Worm (Caenorhabditis elegans): ENCODE measurements around the gene dhs-12.

Gene dhs-12

ce11 chrIV:10111441-10111840 is 30.8 kb upstream of the dhs-12 start, which contains the start of gene spch-1:
Gene spch-1, minus strand, starts transcription at chrIV:10111541.
- TF ChIP-seq ces-1 (GFP tag; optimal IDR thresholded peaks at IDR 0.05) (no peak), mab-5 (tag; optimal IDR thresholded peaks at IDR 0.05) (no peak), ceh-43 (GFP tag; optimal IDR thresholded peaks at IDR 0.05) (no peak), mep-1 (tag; optimal IDR thresholded peaks at IDR 0.05) (no peak), tbx-8 (GFP tag; optimal IDR thresholded peaks at IDR 0.05) (no peak), nhr-237 (tag; optimal IDR thresholded peaks at IDR 0.05) (no peak), hlh-1 (tag; optimal IDR thresholded peaks at IDR 0.05) (no peak), M03D4.4 (tag; optimal IDR thresholded peaks at IDR 0.05) (no peak), lsy-2 (tag; optimal IDR thresholded peaks at IDR 0.05) (no peak), sem-2 (GFP tag; optimal IDR thresholded peaks at IDR 0.05) (no peak)

- TF ChIP-seq snpc-4 (tag; optimal IDR thresholded peaks at IDR 0.05) (no peak), nhr-28 (tag; optimal IDR thresholded peaks at IDR 0.05) (no peak), unc-62 (GFP tag; optimal IDR thresholded peaks at IDR 0.05) (no peak), ceh-43 (GFP tag; optimal IDR thresholded peaks at IDR 0.05) (no peak), bed-3 (GFP tag; optimal IDR thresholded peaks at IDR 0.05) (no peak), lsy-2 (tag; optimal IDR thresholded peaks at IDR 0.05) (no peak), M03D4.4 (tag; optimal IDR thresholded peaks at IDR 0.05) (no peak), hlh-1 (tag; optimal IDR thresholded peaks at IDR 0.05) (no peak), pha-4 (tag; optimal IDR thresholded peaks at IDR 0.05) (no peak)
Observed at ce11 chrIV:10112570-10112969, 29.7 kb upstream of the dhs-12 start, which contains the start of gene nsph-3.2. Gene nsph-3.2, plus strand, starts transcription at chrIV:10112870.

ce11 chrIV:10115142-10115541 is 27.1 kb upstream of the dhs-12 start, which contains the start of gene C04G2.10:
Gene C04G2.10, plus strand, starts transcription at chrIV:10115442.
- TF ChIP-seq elt-1 (tag; optimal IDR thresholded peaks at IDR 0.05; ENCODE audit: borderline replicate concordance, insufficient read depth) (no peak), hlh-1 (tag; optimal IDR thresholded peaks at IDR 0.05) (no peak), ztf-11 (tag; optimal IDR thresholded peaks at IDR 0.05) (no peak), pha-4 (tag; optimal IDR thresholded peaks at IDR 0.05) (no peak), elt-3 (tag; optimal IDR thresholded peaks at IDR 0.05) (no peak), unc-39 (tag; optimal IDR thresholded peaks at IDR 0.05) (no peak), snpc-4 (tag; optimal IDR thresholded peaks at IDR 0.05) (no peak), lin-13 (tag; optimal IDR thresholded peaks at IDR 0.05) (no peak), cnd-1 (tag; optimal IDR thresholded peaks at IDR 0.05) (no peak)

ce11 chrIV:10116765-10117164 is 25.5 kb upstream of the dhs-12 start:
- no peak for TF ChIP-seq lsy-2 (tag; optimal IDR thresholded peaks at IDR 0.05)
- no peak for TF ChIP-seq hlh-1 (tag; optimal IDR thresholded peaks at IDR 0.05)
- no peak for TF ChIP-seq elt-3 (tag; optimal IDR thresholded peaks at IDR 0.05)
- TF ChIP-seq nhr-12 (tag; optimal IDR thresholded peaks at IDR 0.05) = no peak
- TF ChIP-seq ceh-83 (GFP tag; optimal IDR thresholded peaks at IDR 0.05) = no peak
- no peak for TF ChIP-seq mab-5 (tag; optimal IDR thresholded peaks at IDR 0.05)
- no peak for TF ChIP-seq sem-2 (GFP tag; optimal IDR thresholded peaks at IDR 0.05)
- TF ChIP-seq elt-1 (tag; optimal IDR thresholded peaks at IDR 0.05; ENCODE audit: borderline replicate concordance, insufficient read depth) = no peak
- TF ChIP-seq mep-1 (tag; optimal IDR thresholded peaks at IDR 0.05) = no peak
- TF ChIP-seq nhr-76 (tag; optimal IDR thresholded peaks at IDR 0.05) = no peak
- no peak for TF ChIP-seq ham-2 (GFP tag; optimal IDR thresholded peaks at IDR 0.05)
- no peak for TF ChIP-seq unc-39 (tag; optimal IDR thresholded peaks at IDR 0.05)
- no peak for TF ChIP-seq bed-3 (GFP tag; optimal IDR thresholded peaks at IDR 0.05)
- TF ChIP-seq ceh-43 (GFP tag; optimal IDR thresholded peaks at IDR 0.05) = no peak
- TF ChIP-seq zip-8 (tag; optimal IDR thresholded peaks at IDR 0.05) = no peak
- no peak for TF ChIP-seq drap-1 (GFP tag; optimal IDR thresholded peaks at IDR 0.05)

ce11 chrIV:10122205-10122604 is 20.1 kb upstream of the dhs-12 start, which contains the start of gene irld-21:
Gene irld-21, minus strand, starts transcription at chrIV:10122305.
- TF ChIP-seq flh-1 (GFP tag; optimal IDR thresholded peaks at IDR 0.05) = no peak
- no peak for TF ChIP-seq unc-39 (tag; optimal IDR thresholded peaks at IDR 0.05)
- TF ChIP-seq nhr-28 (tag; optimal IDR thresholded peaks at IDR 0.05) = no peak
- TF ChIP-seq drap-1 (GFP tag; optimal IDR thresholded peaks at IDR 0.05) = no peak
- no peak for TF ChIP-seq nhr-12 (tag; optimal IDR thresholded peaks at IDR 0.05)
- TF ChIP-seq zip-8 (tag; optimal IDR thresholded peaks at IDR 0.05) = no peak
- TF ChIP-seq lsy-2 (tag; optimal IDR thresholded peaks at IDR 0.05) = no peak
- TF ChIP-seq ces-1 (GFP tag; optimal IDR thresholded peaks at IDR 0.05) = no peak
- TF ChIP-seq mep-1 (tag; optimal IDR thresholded peaks at IDR 0.05) = no peak
- no peak for TF ChIP-seq pha-4 (tag; optimal IDR thresholded peaks at IDR 0.05)
- TF ChIP-seq ceh-39 (tag; optimal IDR thresholded peaks at IDR 0.05) = no peak

- TF ChIP-seq ceh-83 (GFP tag; optimal IDR thresholded peaks at IDR 0.05) (no peak), lin-13 (tag; optimal IDR thresholded peaks at IDR 0.05) (no peak), ceh-43 (GFP tag; optimal IDR thresholded peaks at IDR 0.05) (no peak), bed-3 (GFP tag; optimal IDR thresholded peaks at IDR 0.05) (no peak), ces-1 (GFP tag; optimal IDR thresholded peaks at IDR 0.05) (no peak), ceh-39 (tag; optimal IDR thresholded peaks at IDR 0.05) (no peak), lsy-2 (tag; optimal IDR thresholded peaks at IDR 0.05) (no peak), snpc-4 (tag; optimal IDR thresholded peaks at IDR 0.05) (no peak), drap-1 (GFP tag; optimal IDR thresholded peaks at IDR 0.05) (no peak), zip-8 (tag; optimal IDR thresholded peaks at IDR 0.05) (no peak), unc-62 (GFP tag; optimal IDR thresholded peaks at IDR 0.05) (no peak), sem-2 (GFP tag; optimal IDR thresholded peaks at IDR 0.05) (no peak), hlh-1 (tag; optimal IDR thresholded peaks at IDR 0.05) (no peak)
Observed at ce11 chrIV:10126544-10126943, 15.7 kb upstream of the dhs-12 start, which contains the start of gene ctf-18. Gene ctf-18, minus strand, starts transcription at chrIV:10126644.

Data from whole organism, mixed stage, embryonic.